Fruit fly (Drosophila melanogaster): ENCODE results near the gene Cpr100A.
A peak's percentile ranks its signal among the peaks of the same experiment; 100 is the strongest.

The Cpr100A gene

dm6 chr3R:30912402-30912801, 45.1 kb downstream of the Cpr100A start, which contains the start of gene Ptx1 (continued):
- no peak for TF ChIP-seq CG15601 (tag; optimal IDR thresholded peaks at IDR 0.05)
- no peak for TF ChIP-seq trem (tag; optimal IDR thresholded peaks at IDR 0.05)
- no peak for TF ChIP-seq insv (GFP tag; optimal IDR thresholded peaks at IDR 0.05)
- TF ChIP-seq CG6175 (GFP tag; IDR thresholded peaks at IDR 0.05) = no peak
- no peak for TF ChIP-seq CG15269 (tag; optimal IDR thresholded peaks at IDR 0.05)
- TF ChIP-seq ranshi (GFP tag; IDR thresholded peaks at IDR 0.05) = no peak
- no peak for TF ChIP-seq CG14014 (GFP tag; IDR thresholded peaks at IDR 0.05)
- no peak for TF ChIP-seq CG11723 (GFP tag; optimal IDR thresholded peaks at IDR 0.05)
- TF ChIP-seq CG18262 (tag; optimal IDR thresholded peaks at IDR 0.05) = no peak
- TF ChIP-seq CG7271 (tag; optimal IDR thresholded peaks at IDR 0.05) = no peak
- peak; percentile 46 for TF ChIP-seq Fer1 (GFP tag; optimal IDR thresholded peaks at IDR 0.05)
- TF ChIP-seq CG17361 (GFP tag; IDR thresholded peaks at IDR 0.05) = no peak
- TF ChIP-seq Ets97D (GFP tag; optimal IDR thresholded peaks at IDR 0.05) = no peak
- TF ChIP-seq croc (GFP tag; conservative IDR thresholded peaks at IDR 0.05) = no peak
- TF ChIP-seq cg (GFP tag; optimal IDR thresholded peaks at IDR 0.05) = peak; percentile 58
- TF ChIP-seq CG5953 (GFP tag; IDR thresholded peaks at IDR 0.05) = no peak
- TF ChIP-seq sens (GFP tag) = peak; percentile 63
- TF ChIP-seq seq (GFP tag; IDR thresholded peaks at IDR 0.05) = peak; percentile 94
- TF ChIP-seq CG6683 (GFP tag; optimal IDR thresholded peaks at IDR 0.05) = no peak
- TF ChIP-seq MTF-1 (GFP tag; optimal IDR thresholded peaks at IDR 0.05; ENCODE audit: borderline replicate concordance) = no peak
- TF ChIP-seq Ada2b (GFP tag; IDR thresholded peaks at IDR 0.05) = no peak
- no peak for TF ChIP-seq CG15696 (tag; optimal IDR thresholded peaks at IDR 0.05)
- TF ChIP-seq zen2 (GFP tag; IDR thresholded peaks at IDR 0.05; ENCODE audit: partially characterized antibody) = 0 out of 3 replicates have a peak, but pooled peaks have one; percentile 57
- no peak for TF ChIP-seq CG12219 (GFP tag; optimal IDR thresholded peaks at IDR 0.05)
- no peak for TF ChIP-seq CG4404 (GFP tag; IDR thresholded peaks at IDR 0.05)
- no peak for TF ChIP-seq mirr (GFP tag; optimal IDR thresholded peaks at IDR 0.05)
- TF ChIP-seq cwo (GFP tag; optimal IDR thresholded peaks at IDR 0.05) = peak; percentile 12
- TF ChIP-seq CG8478 (optimal IDR thresholded peaks at IDR 0.05) = peak; percentile 99
- 0 out of 3 replicates have a peak, but pooled peaks have one; percentile 47 for TF ChIP-seq z (GFP tag; IDR thresholded peaks at IDR 0.05)
- TF ChIP-seq CG11696 (GFP tag; IDR thresholded peaks at IDR 0.05) = no peak
- peak; percentile 58 for TF ChIP-seq D (optimal IDR thresholded peaks at IDR 0.05)
- peak; percentile 45 for TF ChIP-seq D (GFP tag; optimal IDR thresholded peaks at IDR 0.05)
- TF ChIP-seq fu2 (GFP tag; optimal IDR thresholded peaks at IDR 0.05) = no peak
- TF ChIP-seq crc (GFP tag; optimal IDR thresholded peaks at IDR 0.05) = no peak
- TF ChIP-seq Sox102F (GFP tag; optimal IDR thresholded peaks at IDR 0.05) = no peak
- TF ChIP-seq CG2199 (GFP tag; IDR thresholded peaks at IDR 0.05) = peak; percentile 83; the same call in 1 of the 3 replicates
- TF ChIP-seq Oli (tag; optimal IDR thresholded peaks at IDR 0.05) = no peak
- TF ChIP-seq dan (GFP tag; IDR thresholded peaks at IDR 0.05) = no peak
- TF ChIP-seq CG8290 (GFP tag; optimal IDR thresholded peaks at IDR 0.05) = no peak
- peak in 1 of 2 experiments; percentile 28 for TF ChIP-seq CG8290 (tag; optimal IDR thresholded peaks at IDR 0.05)
- TF ChIP-seq CG14441 (GFP tag; IDR thresholded peaks at IDR 0.05) = peak; percentile 35; the same call in 1 of the 2 replicates
- TF ChIP-seq CG11398 (GFP tag; optimal IDR thresholded peaks at IDR 0.05) = no peak
- TF ChIP-seq org-1 (GFP tag; optimal IDR thresholded peaks at IDR 0.05) = no peak
- TF ChIP-seq Rfx (GFP tag; IDR thresholded peaks at IDR 0.05) = no peak; the same call in 1 of the 2 replicates
- 0 out of 2 replicates have a peak, but pooled peaks have one; percentile 46 for TF ChIP-seq stc (GFP tag; IDR thresholded peaks at IDR 0.05)
- TF ChIP-seq CG16813 (GFP tag; IDR thresholded peaks at IDR 0.05; ENCODE audit: partially characterized antibody) = peak; percentile 40; the same call in 1 of the 3 replicates
- peak; percentile 81 to 89 for TF ChIP-seq Trl (optimal IDR thresholded peaks at IDR 0.05)
- peak; percentile 52 for TF ChIP-seq Trl (GFP tag; optimal IDR thresholded peaks at IDR 0.05)
- TF ChIP-seq CG31441 (GFP tag; IDR thresholded peaks at IDR 0.05) = no peak
- peak; percentile 63; the same call in 1 of the 3 replicates for TF ChIP-seq CG34224 (GFP tag; IDR thresholded peaks at IDR 0.05; ENCODE audit: partially characterized antibody)
- peak; percentile 20 for TF ChIP-seq CG18599 (GFP tag; optimal IDR thresholded peaks at IDR 0.05)
- TF ChIP-seq CTCF (GFP tag; optimal IDR thresholded peaks at IDR 0.05) = no peak
- TF ChIP-seq CG6689 (GFP tag; IDR thresholded peaks at IDR 0.05) = no peak
